Fruit fly (Drosophila melanogaster) Kc167 (cell line): ENCODE results near the gene Sox21b.

Experiments
- h ChIP-seq: fragments of >200 bp; optimal IDR thresholded peaks from 3 replicates; lab custom pipeline; 2018; ENCODE audit warnings: missing external identifiers
- insv ChIP-seq: fragments of >200 bp; optimal IDR thresholded peaks from 3 replicates; lab custom pipeline; 2018; ENCODE audit warnings: missing external identifiers
- psq ChIP-seq: fragments of >200 bp; optimal IDR thresholded peaks from 2 replicates; lab custom pipeline; 2017; ENCODE audit warnings: missing external identifiers

DNA sequence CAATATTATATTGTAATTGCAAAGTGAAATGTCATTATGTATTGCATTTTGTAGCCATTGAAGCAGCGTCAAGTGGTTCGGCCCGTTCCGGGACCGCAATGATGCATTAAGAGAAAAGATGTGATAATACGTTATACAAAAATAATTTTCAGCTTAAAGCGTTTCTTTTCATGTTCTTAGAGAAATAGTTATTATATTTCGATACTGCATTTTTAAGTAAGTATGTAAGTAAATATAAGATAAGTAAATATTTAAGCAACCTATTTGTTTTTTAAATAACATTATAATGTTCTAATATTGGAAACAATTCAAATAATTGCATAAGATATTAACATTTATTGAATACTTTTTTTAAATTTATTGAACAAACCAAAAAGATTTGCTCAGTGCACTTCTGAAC, 29.3 kb upstream of the Sox21b start:
- no peak for TF ChIP-seq h (lab: Kevin White, UChicago)
- TF ChIP-seq insv (lab: Kevin White, UChicago): no peak
- no peak for TF ChIP-seq psq (lab: Kevin White, UChicago)
